Worm (Caenorhabditis elegans): ENCODE results near the gene F56D6.12.

DNA sequence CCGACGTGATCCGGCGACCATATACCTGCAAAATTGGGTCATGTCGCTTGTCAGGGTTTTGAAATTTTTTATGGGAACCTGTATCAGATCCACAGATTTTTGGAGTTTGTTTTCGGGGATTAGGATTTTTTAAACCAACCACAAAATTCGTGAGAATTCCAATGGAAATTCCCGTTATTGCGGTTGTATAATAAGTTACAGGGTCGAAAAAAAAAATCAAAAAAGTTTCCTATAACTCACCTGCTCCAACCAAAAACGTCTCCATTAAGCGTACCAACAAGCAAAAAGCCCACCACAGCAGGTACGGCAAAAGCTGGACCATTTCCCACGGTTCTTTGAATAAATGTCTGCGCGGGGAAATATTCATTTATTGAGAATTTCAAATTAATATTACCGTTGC, 45.0 kb upstream of the F56D6.12 start:
- TF ChIP-seq T22C8.4 (GFP tag; IDR thresholded peaks at IDR 0.05) (no peak), tab-1 (GFP tag; IDR thresholded peaks at IDR 0.05) (no peak)

All from whole organism, midembryonic.